Fruit fly (Drosophila melanogaster) whole organism, adult: ENCODE data around the gene CG11380.

Experiments
- CG11617 ChIP-seq: fragments of 200-800 bp; sonication (Bioruptor generic); optimal IDR thresholded peaks from 2 replicates; lab custom pipeline; 2017; ENCODE audit warnings: mild to moderate bottlenecking, missing biosample characterization, missing genetic modification reagents, missing genetic modification characterization
- CG12768 ChIP-seq: fragments of 200-800 bp; sonication (Bioruptor generic); optimal IDR thresholded peaks from 2 replicates; lab custom pipeline; 2017; ENCODE audit warnings: missing biosample characterization, missing genetic modification characterization, mild to moderate bottlenecking, moderate library complexity, missing genetic modification reagents
- CG14711 ChIP-seq: fragments of 200-800 bp; sonication (Bioruptor generic); optimal IDR thresholded peaks from 2 replicates; lab custom pipeline; 2018; ENCODE audit warnings: missing biosample characterization, mild to moderate bottlenecking, missing genetic modification characterization, moderate library complexity
- CG1620 ChIP-seq: fragments of 200-800 bp; sonication (Bioruptor generic); optimal IDR thresholded peaks from 2 replicates; lab custom pipeline; 2016; ENCODE audit warnings: missing biosample characterization, missing genetic modification characterization
- CG33017 ChIP-seq: fragments of 200-800 bp; sonication (Bioruptor generic); optimal IDR thresholded peaks from 2 replicates; lab custom pipeline; 2018; ENCODE audit warnings: missing biosample characterization, mild to moderate bottlenecking, missing genetic modification characterization, moderate library complexity
- CG5204 ChIP-seq: fragments of 200-800 bp; sonication (Bioruptor generic); optimal IDR thresholded peaks from 2 replicates; lab custom pipeline; 2016; ENCODE audit warnings: missing biosample characterization, missing genetic modification characterization
- CG7045 ChIP-seq: fragments of 200-800 bp; sonication (Bioruptor generic); optimal IDR thresholded peaks from 2 replicates; lab custom pipeline; 2017; ENCODE audit warnings: missing biosample characterization, mild to moderate bottlenecking, missing genetic modification characterization
- CG7101 ChIP-seq: fragments of 200-800 bp; sonication (Bioruptor generic); optimal IDR thresholded peaks from 2 replicates; lab custom pipeline; 2018; ENCODE audit warnings: missing biosample characterization, mild to moderate bottlenecking, missing genetic modification characterization, moderate library complexity
- Clk ChIP-seq: fragments of 200-800 bp; sonication (Bioruptor generic); optimal IDR thresholded peaks from 2 replicates; lab custom pipeline; 2017; ENCODE audit warnings: missing biosample characterization, missing genetic modification characterization
- Crg-1 ChIP-seq: fragments of 200-800 bp; sonication (Bioruptor generic); optimal IDR thresholded peaks from 2 replicates; lab custom pipeline; 2016; ENCODE audit warnings: missing biosample characterization, missing genetic modification characterization
- Hr96 ChIP-seq: fragments of 200-800 bp; sonication (Bioruptor generic); optimal IDR thresholded peaks from 2 replicates; lab custom pipeline; 2016; ENCODE audit warnings: missing biosample characterization, missing genetic modification characterization
- Mnt ChIP-seq: fragments of 200-800 bp; sonication (Bioruptor generic); optimal IDR thresholded peaks from 2 replicates; lab custom pipeline; 2016; ENCODE audit warnings: missing biosample characterization, mild to moderate bottlenecking, missing genetic modification characterization
- bab1 ChIP-seq: fragments of 200-800 bp; sonication (Bioruptor generic); optimal IDR thresholded peaks from 3 replicates; lab custom pipeline; 2019; ENCODE audit warnings: missing biosample characterization, mild to moderate bottlenecking, missing genetic modification characterization, moderate library complexity
- cic ChIP-seq: fragments of 200-800 bp; sonication (Bioruptor generic); optimal IDR thresholded peaks from 2 replicates; lab custom pipeline; 2017; ENCODE audit warnings: missing biosample characterization, mild to moderate bottlenecking, missing genetic modification characterization, moderate library complexity
- cnc ChIP-seq, 2 experiments: fragments of >200 bp; optimal IDR thresholded peaks; 2 replicates each; lab custom pipeline; 2017
- kay ChIP-seq: fragments of 200-800 bp; sonication (Bioruptor generic); peaks from one replicate; lab custom pipeline; 2016; ENCODE audit warnings: missing biosample characterization, missing genetic modification characterization, borderline replicate concordance
- ovo ChIP-seq: fragments of 200-800 bp; sonication (Bioruptor generic); optimal IDR thresholded peaks from 2 replicates; lab custom pipeline; 2016; ENCODE audit warnings: missing biosample characterization, missing genetic modification characterization
- pad ChIP-seq: fragments of 200-800 bp; sonication (Bioruptor generic); optimal IDR thresholded peaks from 3 replicates; lab custom pipeline; 2017; ENCODE audit warnings: missing biosample characterization, missing genetic modification characterization, mild to moderate bottlenecking, moderate library complexity, missing genetic modification reagents
- tj ChIP-seq: fragments of 200-800 bp; sonication (Bioruptor generic); optimal IDR thresholded peaks from 3 replicates; lab custom pipeline; 2017; ENCODE audit warnings: missing biosample characterization, mild to moderate bottlenecking, missing genetic modification characterization, moderate library complexity
- toe ChIP-seq: fragments of 200-800 bp; sonication (Bioruptor generic); optimal IDR thresholded peaks from 2 replicates; lab custom pipeline; 2016; ENCODE audit warnings: missing biosample characterization, missing genetic modification characterization

CG11380 gene

DNA sequence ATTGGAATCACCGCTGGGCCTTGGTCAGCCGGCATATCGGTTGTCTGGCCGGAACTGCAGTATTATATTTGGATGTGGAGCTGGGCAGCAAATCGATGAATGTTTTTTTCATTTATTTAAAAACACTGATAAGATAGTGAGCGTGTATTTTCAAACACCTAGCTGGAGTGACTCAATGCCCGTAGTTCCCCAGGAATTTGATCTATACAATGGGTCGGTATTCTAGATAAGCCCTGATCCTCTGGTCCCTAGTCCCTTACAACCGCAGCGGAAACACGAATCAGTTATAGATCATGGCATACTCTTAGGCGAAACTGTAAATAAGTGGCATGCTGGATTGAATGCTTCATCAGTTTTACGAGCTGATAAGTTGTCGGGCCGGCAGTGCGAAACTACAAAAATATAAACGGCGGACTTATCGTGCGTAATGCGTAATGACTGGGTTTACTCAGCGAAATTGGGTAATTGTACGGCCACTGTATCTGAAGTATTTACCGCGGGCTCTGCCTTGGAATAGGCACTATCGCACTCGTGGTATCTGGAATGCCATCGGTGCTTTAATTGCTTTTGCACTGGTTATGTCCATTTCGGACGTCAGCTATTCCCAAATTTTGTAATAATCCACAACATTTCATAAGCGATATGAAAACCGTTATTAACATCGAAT lies 18.2 kb upstream of the CG11380 start:
- TF ChIP-seq kay (GFP tag; lab: Kevin White, UChicago) (peak; percentile 77), CG33017 (tag; lab: Kevin White, UChicago) (no peak)

DNA sequence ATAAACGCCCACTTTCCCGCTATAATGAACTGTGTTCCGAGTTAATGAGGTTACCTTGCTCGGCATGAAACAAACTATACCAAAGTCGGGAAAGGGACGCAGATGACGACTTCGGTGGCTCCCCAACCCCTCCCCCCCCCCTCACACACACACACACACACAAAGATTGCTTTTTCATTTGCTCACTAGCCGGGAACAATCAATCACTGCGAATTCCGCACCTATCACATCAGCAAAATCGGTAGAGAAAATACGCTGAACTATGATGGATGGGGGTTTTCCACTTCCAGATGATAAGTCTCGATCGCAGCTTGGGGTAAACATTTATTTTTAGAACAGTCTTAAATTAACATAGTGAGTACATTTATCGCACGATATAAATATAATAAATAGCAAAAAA lies 17.5 kb upstream of the CG11380 start:
- TF ChIP-seq bab1 (GFP tag; lab: Kevin White, UChicago), result no peak
- no peak for TF ChIP-seq CG33017 (tag; lab: Kevin White, UChicago)
- TF ChIP-seq pad (GFP tag; lab: Kevin White, UChicago), result no peak
- no peak for TF ChIP-seq ovo
- no peak for TF ChIP-seq Crg-1 (GFP tag; lab: Kevin White, UChicago)
- TF ChIP-seq CG11617 (GFP tag; lab: Kevin White, UChicago), result no peak

DNA sequence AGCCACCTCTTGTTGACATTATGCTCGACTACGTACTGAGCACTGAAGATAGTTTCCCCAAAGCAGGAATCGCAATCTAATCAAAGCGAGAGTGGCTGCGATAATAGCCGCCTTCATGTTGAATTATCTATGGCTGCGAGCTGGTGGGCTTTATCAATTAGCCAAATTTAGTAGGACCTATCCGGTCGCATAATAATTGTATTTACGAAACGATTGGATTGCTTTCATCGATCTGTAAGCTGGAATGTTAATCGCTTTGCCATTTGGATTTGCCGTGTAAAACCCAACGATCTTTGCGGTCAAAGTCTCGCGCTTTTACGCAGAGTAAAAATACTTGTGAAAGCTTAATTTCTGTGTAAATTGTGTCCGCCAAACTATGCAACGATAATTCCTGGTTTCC lies 15.1 kb upstream of the CG11380 start, which contains the start of gene CG11384:
Gene CG11384 (minus strand): TSS at position 43 of the 400 bp plus-strand sequence.
- no peak for TF ChIP-seq bab1 (GFP tag; lab: Kevin White, UChicago)
- TF ChIP-seq cnc (optimal IDR thresholded peaks at IDR 0.05; lab: Kevin White, UChicago), result no peak
- TF ChIP-seq Hr96 (GFP tag; lab: Kevin White, UChicago), result no peak
- TF ChIP-seq CG33017 (tag; lab: Kevin White, UChicago), result no peak
- TF ChIP-seq kay (GFP tag; lab: Kevin White, UChicago), result no peak
- no peak for TF ChIP-seq Clk (GFP tag; lab: Kevin White, UChicago)
- TF ChIP-seq CG12768 (GFP tag; lab: Kevin White, UChicago), result no peak
- no peak for TF ChIP-seq pad (GFP tag; lab: Kevin White, UChicago)
- no peak for TF ChIP-seq CG11617 (GFP tag; lab: Kevin White, UChicago)
- no peak for TF ChIP-seq cic (GFP tag; lab: Kevin White, UChicago)
- no peak for TF ChIP-seq Crg-1 (GFP tag; lab: Kevin White, UChicago)
- TF ChIP-seq CG14711 (tag; lab: Kevin White, UChicago), result no peak
- TF ChIP-seq tj (GFP tag; lab: Kevin White, UChicago), result no peak
- no peak for TF ChIP-seq ovo
- no peak for TF ChIP-seq CG1620
- TF ChIP-seq toe (GFP tag; lab: Kevin White, UChicago), result no peak
- TF ChIP-seq CG5204 (GFP tag; lab: Kevin White, UChicago), result no peak
- no peak for TF ChIP-seq CG7101 (tag; lab: Kevin White, UChicago)

- TF ChIP-seq cnc (optimal IDR thresholded peaks at IDR 0.05; lab: Kevin White, UChicago), result no peak
- TF ChIP-seq CG7101 (tag; lab: Kevin White, UChicago), result no peak
- no peak for TF ChIP-seq Mnt (GFP tag; lab: Kevin White, UChicago)
- no peak for TF ChIP-seq bab1 (GFP tag; lab: Kevin White, UChicago)
- TF ChIP-seq Hr96 (GFP tag; lab: Kevin White, UChicago), result no peak
- no peak for TF ChIP-seq CG14711 (tag; lab: Kevin White, UChicago)
- no peak for TF ChIP-seq CG33017 (tag; lab: Kevin White, UChicago)
- no peak for TF ChIP-seq CG11617 (GFP tag; lab: Kevin White, UChicago)
- TF ChIP-seq kay (GFP tag; lab: Kevin White, UChicago), result no peak
- TF ChIP-seq Crg-1 (GFP tag; lab: Kevin White, UChicago), result no peak
- no peak for TF ChIP-seq Clk (GFP tag; lab: Kevin White, UChicago)
- TF ChIP-seq pad (GFP tag; lab: Kevin White, UChicago), result no peak
- no peak for TF ChIP-seq ovo
Measured at dm6 chrX:1179865-1180264, 11.2 kb upstream of the CG11380 start, which contains the start of gene CG11379. Gene CG11379 (plus strand): TSS chrX:1180165.

- TF ChIP-seq Hr96 (GFP tag; lab: Kevin White, UChicago) (no peak), bab1 (GFP tag; lab: Kevin White, UChicago) (no peak), CG14711 (tag; lab: Kevin White, UChicago) (no peak)
Measured at dm6 chrX:1180865-1181264, 10.2 kb upstream of the CG11380 start.

DNA sequence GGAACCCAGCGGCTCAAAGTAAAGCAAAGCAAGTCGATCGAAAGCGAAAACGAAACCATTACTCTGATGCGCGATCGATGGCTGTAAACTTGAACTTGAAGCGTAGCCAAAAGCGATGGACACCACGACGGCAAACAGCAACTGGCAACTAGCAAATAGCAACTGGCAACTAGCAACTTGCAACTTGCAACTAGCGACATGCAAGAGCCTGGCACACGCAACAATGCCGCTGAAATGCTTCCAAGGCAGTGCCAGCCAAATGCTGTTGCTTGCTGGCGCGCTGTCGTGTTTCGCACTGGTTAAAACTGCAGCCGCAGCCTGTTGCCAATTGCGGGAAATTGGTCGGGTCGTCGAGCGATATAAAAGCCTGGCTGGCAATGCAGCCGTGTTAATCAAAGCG lies 9.8 kb upstream of the CG11380 start, which contains the start of gene CG14627:
Gene CG14627 (plus strand): TSS at position 301 of the 400 bp plus-strand sequence.
- TF ChIP-seq ovo (no peak), cic (GFP tag; lab: Kevin White, UChicago) (no peak), bab1 (GFP tag; lab: Kevin White, UChicago) (no peak), tj (GFP tag; lab: Kevin White, UChicago) (no peak), Hr96 (GFP tag; lab: Kevin White, UChicago) (no peak), CG33017 (tag; lab: Kevin White, UChicago) (no peak), CG5204 (GFP tag; lab: Kevin White, UChicago) (no peak), CG12768 (GFP tag; lab: Kevin White, UChicago) (no peak), cnc (optimal IDR thresholded peaks at IDR 0.05; lab: Kevin White, UChicago) (no peak), CG7045 (GFP tag; lab: Kevin White, UChicago) (no peak), Crg-1 (GFP tag; lab: Kevin White, UChicago) (no peak)

DNA sequence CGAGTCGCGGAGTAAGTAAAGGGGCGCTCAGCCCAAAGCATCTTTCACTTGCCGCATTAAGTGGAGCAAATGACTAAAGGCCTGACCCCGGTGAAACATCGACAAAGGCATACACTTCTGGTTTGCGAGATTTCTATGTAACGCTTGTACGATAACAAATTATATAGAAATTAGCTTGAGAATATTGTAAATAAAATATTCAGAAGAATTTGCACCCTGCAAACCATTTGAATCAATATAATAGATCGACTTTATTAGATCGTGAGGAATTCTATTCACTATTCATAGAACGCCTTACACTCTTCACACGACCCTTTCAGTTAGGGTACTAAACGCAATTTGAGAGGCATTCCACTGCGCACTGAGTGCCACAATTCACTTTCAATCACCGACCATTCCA lies 7.4 kb upstream of the CG11380 start:
- TF ChIP-seq Clk (GFP tag; lab: Kevin White, UChicago) (no peak), Crg-1 (GFP tag; lab: Kevin White, UChicago) (no peak), cnc (optimal IDR thresholded peaks at IDR 0.05; lab: Kevin White, UChicago) (no peak), Hr96 (GFP tag; lab: Kevin White, UChicago) (no peak), CG7045 (GFP tag; lab: Kevin White, UChicago) (no peak), cic (GFP tag; lab: Kevin White, UChicago) (no peak), CG12768 (GFP tag; lab: Kevin White, UChicago) (no peak), pad (GFP tag; lab: Kevin White, UChicago) (no peak), CG5204 (GFP tag; lab: Kevin White, UChicago) (no peak)
